Fruit fly (Drosophila melanogaster) whole organism, embryonic: Measurements from ENCODE around the gene CG18281.

Experiments
- ATbp ChIP-seq: fragments of 200-800 bp; sonication (Bioruptor generic); optimal IDR thresholded peaks from 2 replicates; lab custom pipeline; 2017; ENCODE audit warnings: missing biosample characterization, mild to moderate bottlenecking, missing genetic modification characterization, missing genetic modification reagents
- BtbVII ChIP-seq: fragments of 200-800 bp; sonication (Bioruptor generic); optimal IDR thresholded peaks from 3 replicates; lab custom pipeline; 2017; ENCODE audit warnings: missing biosample characterization, mild to moderate bottlenecking, missing genetic modification characterization
- CG10209 ChIP-seq: fragments of 200-800 bp; sonication (Bioruptor generic); optimal IDR thresholded peaks from 3 replicates; lab custom pipeline; 2017; ENCODE audit warnings: missing biosample characterization, mild to moderate bottlenecking, missing genetic modification characterization, missing genetic modification reagents
- CG10543 ChIP-seq: fragments of 200-800 bp; sonication (Bioruptor generic); optimal IDR thresholded peaks from 3 replicates; lab custom pipeline; 2017; ENCODE audit warnings: missing biosample characterization, mild to moderate bottlenecking, missing genetic modification characterization, moderate library complexity
- CG11456 ChIP-seq: fragments of 200-800 bp; sonication (Bioruptor generic); IDR thresholded peaks from 3 replicates; pipeline ENCODE4 v1.3.6; 2022; ENCODE audit warnings: missing biosample characterization, missing genetic modification characterization
- CG12299 ChIP-seq: fragments of 200-800 bp; sonication (Bioruptor generic); optimal IDR thresholded peaks from 2 replicates; lab custom pipeline; 2018; ENCODE audit warnings: missing biosample characterization, mild to moderate bottlenecking, missing genetic modification characterization
- CG12769 ChIP-seq: fragments of 200-800 bp; sonication (Bioruptor generic); optimal IDR thresholded peaks from 2 replicates; lab custom pipeline; 2019; ENCODE audit warnings: missing biosample characterization, mild to moderate bottlenecking, missing genetic modification characterization, moderate library complexity
- CG15601 ChIP-seq: fragments of 200-800 bp; sonication (Bioruptor generic); optimal IDR thresholded peaks from 3 replicates; lab custom pipeline; 2019; ENCODE audit warnings: missing biosample characterization, mild to moderate bottlenecking, missing genetic modification characterization, moderate library complexity
- CG16779 ChIP-seq: fragments of 200-800 bp; sonication (Bioruptor generic); IDR thresholded peaks from 2 replicates; pipeline ENCODE4 v1.3.6; 2022; ENCODE audit warnings: missing biosample characterization, missing genetic modification characterization
- CG16815 ChIP-seq: fragments of 200-800 bp; sonication (Bioruptor generic); optimal IDR thresholded peaks from 3 replicates; lab custom pipeline; 2017; ENCODE audit warnings: missing biosample characterization, mild to moderate bottlenecking, missing genetic modification characterization
- CG18764 ChIP-seq: fragments of 200-800 bp; sonication (Bioruptor generic); optimal IDR thresholded peaks from 3 replicates; lab custom pipeline; 2016; ENCODE audit warnings: missing biosample characterization, missing genetic modification characterization
- CG2199 ChIP-seq: fragments of 200-800 bp; sonication (Bioruptor generic); IDR thresholded peaks from 3 replicates; pipeline ENCODE4 v1.3.6; 2022; ENCODE audit warnings: missing biosample characterization, missing genetic modification characterization
- CG2712 ChIP-seq: fragments of 200-800 bp; optimal IDR thresholded peaks from 3 replicates; lab custom pipeline; 2019; ENCODE audit warnings: missing biosample characterization, mild to moderate bottlenecking, missing genetic modification characterization, moderate library complexity
- CG34224 ChIP-seq: fragments of 200-800 bp; sonication (Bioruptor generic); IDR thresholded peaks from 3 replicates; pipeline ENCODE4 v1.3.6; 2022; ENCODE audit warnings: missing biosample characterization, missing genetic modification characterization; ENCODE audit not compliant: partially characterized antibody
- CG3726 ChIP-seq: fragments of 200-800 bp; sonication (Bioruptor generic); IDR thresholded peaks from 3 replicates; pipeline ENCODE4, ENCODE4 v1.3.6; 2022; ENCODE audit warnings: missing biosample characterization, missing genetic modification characterization
- CG43689 ChIP-seq: fragments of 200-800 bp; sonication (Bioruptor generic); IDR thresholded peaks from 2 replicates; pipeline ENCODE4 v1.3.6; 2022; ENCODE audit warnings: missing biosample characterization, missing genetic modification characterization
- CG4730 ChIP-seq: fragments of 200-800 bp; sonication (Bioruptor generic); IDR thresholded peaks from 2 replicates; pipeline ENCODE4 v1.3.6; 2022; ENCODE audit warnings: missing biosample characterization, missing genetic modification characterization
- CG6689 ChIP-seq: fragments of 200-800 bp; sonication (Bioruptor generic); IDR thresholded peaks from 2 replicates; pipeline ENCODE4 v1.3.6; 2022; ENCODE audit warnings: missing biosample characterization, missing genetic modification characterization
- CG7839 ChIP-seq: fragments of 200-800 bp; sonication (Bioruptor generic); optimal IDR thresholded peaks from 3 replicates; lab custom pipeline; 2018; ENCODE audit warnings: missing biosample characterization, mild to moderate bottlenecking, missing genetic modification characterization, moderate library complexity
- CG9437 ChIP-seq: fragments of 200-800 bp; sonication (Bioruptor generic); optimal IDR thresholded peaks from 2 replicates; lab custom pipeline; 2018; ENCODE audit warnings: missing biosample characterization, mild to moderate bottlenecking, missing genetic modification characterization
- CTCF ChIP-seq: fragments of 200-800 bp; sonication (Bioruptor generic); optimal IDR thresholded peaks from 2 replicates; lab custom pipeline; 2017; ENCODE audit warnings: missing biosample characterization, mild to moderate bottlenecking, missing genetic modification characterization, moderate library complexity
- Deaf1 ChIP-seq: fragments of 200-800 bp; optimal IDR thresholded peaks from 3 replicates; lab custom pipeline; 2019; ENCODE audit warnings: missing biosample characterization, mild to moderate bottlenecking, missing genetic modification characterization, moderate library complexity
- Dll ChIP-seq: fragments of 200-800 bp; sonication (Bioruptor generic); IDR thresholded peaks from 4 replicates; pipeline ENCODE4 v1.3.6; 2022; ENCODE audit warnings: missing biosample characterization, missing genetic modification characterization; ENCODE audit not compliant: partially characterized antibody
- E2f1 ChIP-seq: fragments of 200-800 bp; sonication (Bioruptor generic); IDR thresholded peaks from 2 replicates; pipeline ENCODE4 v1.3.6; 2022; ENCODE audit warnings: missing biosample characterization, missing genetic modification characterization
- Eip74EF ChIP-seq, 2 experiments: fragments of 200-800 bp in 1 of 2; fragments of >200 bp in 1 of 2; sonication (Bioruptor generic) in 1 of 2; optimal IDR thresholded peaks; 2 replicates each; lab custom pipeline; 2017 to 2019; ENCODE audit warnings: missing biosample characterization in 2 of 2, missing genetic modification characterization in 2 of 2, mild to moderate bottlenecking in 1 of 2, moderate library complexity in 1 of 2
- Kr ChIP-seq: fragments of 200-800 bp; sonication (Bioruptor generic); optimal IDR thresholded peaks from 2 replicates; lab custom pipeline; 2017; ENCODE audit warnings: missing biosample characterization, mild to moderate bottlenecking, missing genetic modification characterization
- Lhr ChIP-seq: fragments of 200-800 bp; sonication (Bioruptor generic); optimal IDR thresholded peaks from 3 replicates; lab custom pipeline; 2017; ENCODE audit warnings: mild to moderate bottlenecking, missing biosample characterization, missing genetic modification reagents, missing genetic modification characterization
- Mrtf ChIP-seq: fragments of 200-800 bp; sonication (Bioruptor generic); IDR thresholded peaks from 3 replicates; pipeline ENCODE4 v1.3.6; 2022; ENCODE audit warnings: missing biosample characterization, missing genetic modification characterization
- Nf-YB ChIP-seq: fragments of 200-800 bp; sonication (Bioruptor generic); optimal IDR thresholded peaks from 3 replicates; lab custom pipeline; 2019; ENCODE audit warnings: missing biosample characterization, mild to moderate bottlenecking, missing genetic modification characterization, moderate library complexity
- NfI ChIP-seq: fragments of 200-800 bp; sonication (Bioruptor generic); optimal IDR thresholded peaks from 3 replicates; lab custom pipeline; 2018; ENCODE audit warnings: missing biosample characterization, mild to moderate bottlenecking, missing genetic modification characterization, moderate library complexity
- Pdp1 ChIP-seq, 2 experiments: fragments of 200-800 bp; sonication (Bioruptor generic); optimal IDR thresholded peaks; 3 replicates each; lab custom pipeline; 2016; ENCODE audit warnings: missing biosample characterization in 2 of 2, missing genetic modification characterization in 2 of 2, mild to moderate bottlenecking in 1 of 2, moderate library complexity in 1 of 2
- Sin3A ChIP-seq: fragments of >200 bp; optimal IDR thresholded peaks from 2 replicates; lab custom pipeline; 2018
- Taf1 ChIP-seq: fragments of 200-800 bp; sonication (Bioruptor generic); IDR thresholded peaks from 2 replicates; pipeline ENCODE4 v1.3.6; 2022; ENCODE audit warnings: missing biosample characterization, missing genetic modification characterization
- dysf ChIP-seq: fragments of 200-800 bp; sonication (Bioruptor generic); IDR thresholded peaks from 3 replicates; pipeline ENCODE4 v1.3.6; 2022; ENCODE audit warnings: missing biosample characterization, missing genetic modification characterization
- fru ChIP-seq: fragments of >200 bp; optimal IDR thresholded peaks from 2 replicates; lab custom pipeline; 2017
- ftz-f1 ChIP-seq: fragments of 200-800 bp; sonication (Bioruptor generic); optimal IDR thresholded peaks from 2 replicates; lab custom pipeline; 2016; ENCODE audit warnings: missing biosample characterization, missing genetic modification characterization
- gce ChIP-seq: fragments of 200-800 bp; sonication (Bioruptor generic); IDR thresholded peaks from 3 replicates; pipeline ENCODE4 v1.3.6; 2022; ENCODE audit warnings: missing biosample characterization, missing genetic modification characterization
- grn ChIP-seq: fragments of 200-800 bp; sonication (Bioruptor generic); optimal IDR thresholded peaks from 3 replicates; lab custom pipeline; 2017; ENCODE audit warnings: missing biosample characterization, missing genetic modification characterization
- klu ChIP-seq: fragments of 200-800 bp; sonication (Bioruptor generic); IDR thresholded peaks from 2 replicates; pipeline ENCODE4 v1.3.6; 2022; ENCODE audit warnings: missing biosample characterization, missing genetic modification characterization
- maf-S ChIP-seq: fragments of 200-800 bp; sonication (Bioruptor generic); optimal IDR thresholded peaks from 2 replicates; lab custom pipeline; 2016; ENCODE audit warnings: missing biosample characterization, missing genetic modification characterization
- mam ChIP-seq: fragments of 200-800 bp; sonication (Bioruptor generic); optimal IDR thresholded peaks from 3 replicates; lab custom pipeline; 2016; ENCODE audit warnings: missing biosample characterization, missing genetic modification characterization
- otp ChIP-seq: fragments of 200-800 bp; sonication (Bioruptor generic); IDR thresholded peaks from 3 replicates; pipeline ENCODE4, ENCODE4 v1.3.6; 2022; ENCODE audit warnings: missing biosample characterization, missing genetic modification characterization
- run ChIP-seq: fragments of 200-800 bp; sonication (Bioruptor generic); optimal IDR thresholded peaks from 3 replicates; lab custom pipeline; 2018; ENCODE audit warnings: missing biosample characterization, mild to moderate bottlenecking, missing genetic modification characterization
- salm ChIP-seq: fragments of 200-800 bp; sonication (Bioruptor generic); optimal IDR thresholded peaks from 2 replicates; lab custom pipeline; 2018; ENCODE audit warnings: missing biosample characterization, mild to moderate bottlenecking, missing genetic modification characterization
- sd ChIP-seq: fragments of 200-800 bp; sonication (Bioruptor generic); optimal IDR thresholded peaks from 3 replicates; lab custom pipeline; 2018; ENCODE audit warnings: missing biosample characterization, mild to moderate bottlenecking, missing genetic modification characterization, moderate library complexity
- sim ChIP-seq: fragments of 200-800 bp; sonication (Bioruptor generic); IDR thresholded peaks from 2 replicates; pipeline ENCODE4 v1.3.6; 2022; ENCODE audit warnings: missing biosample characterization, missing genetic modification characterization
- sob ChIP-seq: fragments of 200-800 bp; sonication (Bioruptor generic); IDR thresholded peaks from 2 replicates; pipeline ENCODE4 v1.3.6; 2022; ENCODE audit warnings: missing biosample characterization, missing genetic modification characterization
- tna ChIP-seq: fragments of 200-800 bp; sonication (Bioruptor generic); IDR thresholded peaks from 2 replicates; pipeline ENCODE4 v1.3.6; 2022; ENCODE audit warnings: missing biosample characterization, missing genetic modification characterization; ENCODE audit not compliant: partially characterized antibody
- tup ChIP-seq: fragments of 200-800 bp; sonication (Bioruptor generic); optimal IDR thresholded peaks from 2 replicates; lab custom pipeline; 2016; ENCODE audit warnings: missing biosample characterization, mild to moderate bottlenecking, missing genetic modification characterization, moderate library complexity
- vnd ChIP-seq: fragments of 200-800 bp; sonication (Bioruptor generic); IDR thresholded peaks from 3 replicates; pipeline ENCODE4 v1.3.6; 2022; ENCODE audit warnings: missing biosample characterization, missing genetic modification characterization; ENCODE audit not compliant: partially characterized antibody
- zfh1 ChIP-seq: fragments of 200-800 bp; sonication (Bioruptor generic); IDR thresholded peaks from 3 replicates; pipeline ENCODE4 v1.3.6; 2022; ENCODE audit warnings: missing biosample characterization, missing genetic modification characterization

Gene CG18281

DNA sequence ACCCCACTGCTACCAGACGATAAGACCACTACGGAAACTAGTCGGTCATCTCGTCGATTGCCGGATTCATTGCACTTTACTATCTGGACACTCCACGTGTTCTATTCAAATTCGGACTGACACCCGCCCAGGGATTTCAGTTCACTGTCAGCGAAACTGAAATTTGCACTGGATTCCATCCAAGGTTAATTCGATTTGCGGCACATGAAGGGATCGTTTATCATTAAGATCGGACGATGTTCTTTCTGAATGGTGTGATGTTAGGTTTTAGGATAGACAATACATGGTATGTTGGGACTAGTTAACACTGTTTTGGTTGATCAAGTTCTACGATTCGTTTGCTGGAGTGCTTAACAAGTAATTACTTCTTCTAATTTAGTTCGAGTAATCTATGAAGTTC lies 33.7 kb upstream of the CG18281 start, which contains the start of gene CG42764:
TSS of gene CG42764 (minus strand) at position 101 of the 400 bp plus-strand sequence.
- no peak for TF ChIP-seq salm (tag; lab: Kevin White, UChicago)
- no peak for TF ChIP-seq vnd (GFP tag; lab: Robert Waterston, UW)
- no peak for TF ChIP-seq gce (GFP tag; lab: Robert Waterston, UW)
- TF ChIP-seq CG18764 (GFP tag; lab: Kevin White, UChicago), result no peak
- TF ChIP-seq CG10209 (GFP tag; lab: Kevin White, UChicago), result no peak
- TF ChIP-seq sob (GFP tag; lab: Robert Waterston, UW), result no peak
- TF ChIP-seq ATbp (GFP tag; lab: Kevin White, UChicago), result no peak
- no peak for TF ChIP-seq Dll
- no peak for TF ChIP-seq CG2712 (tag; lab: Kevin White, UChicago)
- no peak for TF ChIP-seq sim (GFP tag; lab: Robert Waterston, UW)
- no peak for TF ChIP-seq mam (GFP tag; lab: Kevin White, UChicago)
- TF ChIP-seq fru (lab: Kevin White, UChicago), result no peak
- TF ChIP-seq CG11456 (GFP tag; lab: Robert Waterston, UW), result no peak
- no peak for TF ChIP-seq BtbVII (GFP tag; lab: Kevin White, UChicago)
- no peak for TF ChIP-seq dysf
- no peak for TF ChIP-seq klu (GFP tag; lab: Robert Waterston, UW)
- no peak for TF ChIP-seq zfh1
- TF ChIP-seq, all 482 proteins: peak for 0

DNA sequence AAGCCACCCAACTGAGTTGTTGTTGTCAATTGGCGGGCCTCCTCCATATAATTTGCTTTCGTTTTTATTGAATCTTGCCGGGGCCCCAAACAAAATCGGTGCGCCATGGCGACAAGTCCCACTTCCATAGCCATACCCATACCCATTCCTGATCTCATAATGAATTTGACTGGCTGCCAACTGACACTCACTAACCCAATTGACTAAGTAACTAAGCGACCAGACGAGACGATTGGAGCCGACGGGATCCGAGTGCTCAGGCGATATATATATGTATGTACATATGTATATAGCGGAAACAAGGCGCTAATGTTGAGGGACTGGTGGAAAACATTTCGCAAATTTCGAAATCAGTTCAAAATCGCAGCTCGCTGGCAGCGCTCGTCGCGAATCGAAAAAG lies 33.0 kb upstream of the CG18281 start, which contains the start of gene Tdh:
TSS of gene Tdh (plus strand) at position 346 of the 400 bp plus-strand sequence.
- TF ChIP-seq zfh1, result no peak
- no peak for TF ChIP-seq Sin3A (lab: Kevin White, UChicago)
- no peak for TF ChIP-seq otp (GFP tag; lab: Robert Waterston, UW)
- no peak for TF ChIP-seq CG7839
- no peak for TF ChIP-seq CG34224
- peak in 1 of 2 experiments; percentile 32 for TF ChIP-seq Pdp1 (GFP tag; optimal IDR thresholded peaks at IDR 0.05; lab: Kevin White, UChicago)
- no peak for TF ChIP-seq Mrtf (GFP tag; lab: Robert Waterston, UW)
- TF ChIP-seq ftz-f1 (GFP tag; lab: Kevin White, UChicago), result no peak
- TF ChIP-seq CG4730, result no peak
- TF ChIP-seq CG12299 (tag; lab: Kevin White, UChicago), result no peak
- TF ChIP-seq run, result no peak
- TF ChIP-seq CG10543 (GFP tag; lab: Kevin White, UChicago), result peak; percentile 39
- peak; percentile 74 for TF ChIP-seq CG12769 (tag; lab: Kevin White, UChicago)
- peak; percentile 57 for TF ChIP-seq Deaf1 (tag; lab: Kevin White, UChicago)
- no peak for TF ChIP-seq Taf1 (GFP tag; lab: Robert Waterston, UW)
- TF ChIP-seq CG16815 (GFP tag; lab: Kevin White, UChicago), result no peak
- no peak for TF ChIP-seq NfI (GFP tag; lab: Kevin White, UChicago)

- TF ChIP-seq tna (GFP tag; lab: Robert Waterston, UW) (no peak), CG43689 (GFP tag; lab: Robert Waterston, UW) (no peak), CG9437 (GFP tag; lab: Kevin White, UChicago) (no peak), grn (GFP tag; lab: Kevin White, UChicago) (no peak), maf-S (GFP tag; lab: Kevin White, UChicago) (no peak), E2f1 (GFP tag; lab: Robert Waterston, UW) (no peak), CTCF (GFP tag; lab: Kevin White, UChicago) (peak; percentile 3), tup (GFP tag; lab: Kevin White, UChicago) (no peak), CG15601 (tag; lab: Kevin White, UChicago) (peak; percentile 72), CG6689 (no peak), Lhr (GFP tag; lab: Kevin White, UChicago) (no peak), zfh1 (no peak), CG2199 (GFP tag; lab: Robert Waterston, UW) (0 out of 3 replicates have a peak, but pooled peaks have one; percentile 53), Nf-YB (GFP tag; lab: Kevin White, UChicago) (no peak), sd (no peak), Kr (no peak), CG16779 (GFP tag; lab: Robert Waterston, UW) (no peak), CG3726 (GFP tag; lab: Robert Waterston, UW) (no peak), Eip74EF (GFP tag; optimal IDR thresholded peaks at IDR 0.05; lab: Kevin White, UChicago) (no peak)
Measured at dm6 chr3L:20467433-20467832, 32.2 kb upstream of the CG18281 start.
